Worm (Caenorhabditis elegans) whole organism, L1 larva: ENCODE measurements around the gene ceh-88.
"Not testable (repeated sequence)": the region's sequence is repeated elsewhere in the genome, so short reads cannot be mapped to it uniquely, and the experiment has no call there.

Source experiments
- C04F5.9 ChIP-seq: sonication (generic microtip); optimal IDR thresholded peaks from 2 replicates; lab custom pipeline; 2016; ENCODE audit warnings: missing genetic modification characterization, missing compliant biosample characterization
- C16A3.4 ChIP-seq: fragments of 150-350 bp; optimal IDR thresholded peaks from 2 replicates; lab custom pipeline; 2014; ENCODE audit warnings: missing biosample characterization, missing genetic modification characterization
- F16B12.6 ChIP-seq: fragments of 150-350 bp; optimal IDR thresholded peaks from 2 replicates; lab custom pipeline; 2014; ENCODE audit warnings: missing biosample characterization, missing genetic modification characterization
- aha-1 ChIP-seq: fragments of 150-350 bp; optimal IDR thresholded peaks from 2 replicates; lab custom pipeline; 2014; ENCODE audit warnings: missing biosample characterization, missing genetic modification characterization
- alr-1 ChIP-seq: fragments of 200-800 bp; sonication (Bioruptor generic); optimal IDR thresholded peaks from 2 replicates; lab custom pipeline; 2018; ENCODE audit warnings: borderline replicate concordance, mild to moderate bottlenecking, missing genetic modification characterization, missing compliant biosample characterization
- aly-2 ChIP-seq: fragments of 150-350 bp; optimal IDR thresholded peaks from 2 replicates; lab custom pipeline; 2014; ENCODE audit warnings: missing biosample characterization, missing genetic modification characterization
- ceh-82 ChIP-seq, 3 experiments: fragments of 150-350 bp in 1 of 3; sonication (generic microtip) in 2 of 3; optimal IDR thresholded peaks; 2 replicates each; lab custom pipeline; 2014 to 2017; ENCODE audit warnings: missing biosample characterization in 3 of 3, missing genetic modification characterization in 3 of 3
- ceh-88 ChIP-seq: fragments of 200-800 bp; sonication (Bioruptor generic); IDR thresholded peaks from 2 replicates; pipeline ENCODE4 v1.3.6; 2022; ENCODE audit warnings: missing genetic modification characterization, missing compliant biosample characterization
- ces-1 ChIP-seq: fragments of 150-350 bp; optimal IDR thresholded peaks from 2 replicates; lab custom pipeline; 2014; ENCODE audit warnings: missing biosample characterization, missing genetic modification reagents, missing genetic modification characterization
- dsc-1 ChIP-seq: sonication (generic microtip); optimal IDR thresholded peaks from 2 replicates; lab custom pipeline; 2016; ENCODE audit warnings: mild to moderate bottlenecking, missing genetic modification characterization, missing compliant biosample characterization
- efl-1 ChIP-seq, 4 experiments: fragments of 150-350 bp; optimal IDR thresholded peaks in 3 of 4; peaks in 1 of 4; 1 replicate in 1 of 4; 2 replicates in 3 of 4; lab custom pipeline; 2014; ENCODE audit warnings: missing biosample characterization in 2 of 4, missing genetic modification characterization in 2 of 4, missing genetic modification reagents in 2 of 4
- efl-3 ChIP-seq: fragments of 200-800 bp; sonication (Bioruptor generic); optimal IDR thresholded peaks from 2 replicates; lab custom pipeline; 2018; ENCODE audit warnings: mild to moderate bottlenecking, missing genetic modification characterization, missing compliant biosample characterization
- fkh-8 ChIP-seq: sonication (generic microtip); optimal IDR thresholded peaks from 2 replicates; lab custom pipeline; 2016; ENCODE audit warnings: mild to moderate bottlenecking, missing genetic modification characterization, missing compliant biosample characterization
- hlh-17 ChIP-seq: fragments of 200-800 bp; sonication (Bioruptor generic); optimal IDR thresholded peaks from 2 replicates; lab custom pipeline; 2018; ENCODE audit warnings: missing genetic modification characterization, mild to moderate bottlenecking, missing compliant biosample characterization, moderate library complexity, borderline replicate concordance
- lin-14 ChIP-seq: fragments of 200-800 bp; sonication (Bioruptor generic); optimal IDR thresholded peaks from 2 replicates; lab custom pipeline; 2018; ENCODE audit warnings: mild to moderate bottlenecking, missing genetic modification characterization, moderate library complexity, missing compliant biosample characterization
- lin-35 ChIP-seq, 2 experiments: fragments of 150-350 bp; optimal IDR thresholded peaks; 2 replicates each; lab custom pipeline; 2014; ENCODE audit warnings: missing biosample characterization in 2 of 2, missing genetic modification characterization in 2 of 2, missing genetic modification reagents in 2 of 2
- lir-3 ChIP-seq: sonication (generic microtip); optimal IDR thresholded peaks from 2 replicates; lab custom pipeline; 2016; ENCODE audit warnings: mild to moderate bottlenecking, missing genetic modification characterization, moderate library complexity, missing compliant biosample characterization; ENCODE audit not compliant: poor library complexity
- mab-9 ChIP-seq: fragments of 200-800 bp; sonication (Bioruptor generic); IDR thresholded peaks from 2 replicates; pipeline ENCODE4 v1.3.6; 2022; ENCODE audit warnings: missing genetic modification reagents, missing genetic modification characterization, missing compliant biosample characterization
- mef-2 ChIP-seq: fragments of 150-350 bp; optimal IDR thresholded peaks from 2 replicates; lab custom pipeline; 2014; ENCODE audit warnings: missing biosample characterization, missing genetic modification characterization
- mep-1 ChIP-seq: fragments of 150-350 bp; optimal IDR thresholded peaks from 2 replicates; lab custom pipeline; 2014; ENCODE audit warnings: missing biosample characterization, missing genetic modification characterization
- nhr-11 ChIP-seq: fragments of 150-350 bp; optimal IDR thresholded peaks from 2 replicates; lab custom pipeline; 2014; ENCODE audit warnings: missing biosample characterization, missing genetic modification characterization
- nhr-12 ChIP-seq: sonication (generic microtip); optimal IDR thresholded peaks from 2 replicates; lab custom pipeline; 2017; ENCODE audit warnings: missing biosample characterization, missing genetic modification characterization
- nhr-19 ChIP-seq: fragments of 200-800 bp; sonication (Bioruptor generic); conservative IDR thresholded peaks from 2 replicates; pipeline ENCODE4 v1.3.6; 2022; ENCODE audit warnings: missing genetic modification characterization, missing compliant biosample characterization
- nhr-237 ChIP-seq: fragments of 150-350 bp; optimal IDR thresholded peaks from 2 replicates; lab custom pipeline; 2014; ENCODE audit warnings: missing biosample characterization, missing genetic modification characterization
- nhr-71 ChIP-seq: sonication (generic microtip); optimal IDR thresholded peaks from 2 replicates; lab custom pipeline; 2016; ENCODE audit warnings: mild to moderate bottlenecking, missing genetic modification characterization, moderate library complexity, missing compliant biosample characterization
- nhr-76 ChIP-seq: sonication (generic microtip); optimal IDR thresholded peaks from 2 replicates; lab custom pipeline; 2017; ENCODE audit warnings: missing biosample characterization, missing genetic modification characterization
- nhr-77 ChIP-seq: fragments of 150-350 bp; optimal IDR thresholded peaks from 2 replicates; lab custom pipeline; 2014; ENCODE audit warnings: missing biosample characterization, missing genetic modification characterization
- nhr-84 ChIP-seq: sonication (generic microtip); optimal IDR thresholded peaks from 2 replicates; lab custom pipeline; 2017; ENCODE audit warnings: missing biosample characterization, missing genetic modification characterization
- pag-3 ChIP-seq: sonication (generic microtip); optimal IDR thresholded peaks from 2 replicates; lab custom pipeline; 2017; ENCODE audit warnings: missing genetic modification characterization, mild to moderate bottlenecking, missing compliant biosample characterization, antibody characterized with exemption, borderline replicate concordance; ENCODE audit not compliant: insufficient read depth
- pqm-1 ChIP-seq: sonication (generic microtip); optimal IDR thresholded peaks from 3 replicates; lab custom pipeline; 2017; ENCODE audit warnings: missing biosample characterization, missing genetic modification characterization
- snpc-4 ChIP-seq: fragments of 150-350 bp; optimal IDR thresholded peaks from 2 replicates; lab custom pipeline; 2014; ENCODE audit warnings: missing biosample characterization, missing genetic modification characterization
- snu-23 ChIP-seq: sonication (generic microtip); optimal IDR thresholded peaks from 2 replicates; lab custom pipeline; 2016; ENCODE audit warnings: missing genetic modification characterization, missing compliant biosample characterization
- sox-4 ChIP-seq: sonication (generic microtip); optimal IDR thresholded peaks from 2 replicates; lab custom pipeline; 2016; ENCODE audit warnings: missing genetic modification characterization, missing compliant biosample characterization
- tbx-2 ChIP-seq: sonication (generic microtip); optimal IDR thresholded peaks from 2 replicates; lab custom pipeline; 2016; ENCODE audit warnings: missing genetic modification characterization, missing compliant biosample characterization
- unc-30 ChIP-seq: sonication (generic microtip); optimal IDR thresholded peaks from 2 replicates; lab custom pipeline; 2017; ENCODE audit warnings: missing biosample characterization, missing genetic modification characterization
- unc-62 ChIP-seq: fragments of 150-350 bp; optimal IDR thresholded peaks from 2 replicates; lab custom pipeline; 2014; ENCODE audit warnings: missing biosample characterization, missing genetic modification reagents, missing genetic modification characterization
- unc-86 ChIP-seq: sonication (generic microtip); optimal IDR thresholded peaks from 2 replicates; lab custom pipeline; 2016; ENCODE audit warnings: missing genetic modification characterization, missing compliant biosample characterization
- xbp-1 ChIP-seq: sonication (generic microtip); optimal IDR thresholded peaks from 2 replicates; lab custom pipeline; 2016; ENCODE audit warnings: missing genetic modification characterization, missing compliant biosample characterization
- zag-1 ChIP-seq: fragments of 150-350 bp; optimal IDR thresholded peaks from 2 replicates; lab custom pipeline; 2014; ENCODE audit warnings: missing biosample characterization, missing genetic modification characterization
- ztf-11 ChIP-seq, 2 experiments: sonication (generic microtip); optimal IDR thresholded peaks; 2 replicates each; lab custom pipeline; 2016 to 2017; ENCODE audit warnings: missing genetic modification characterization in 2 of 2, missing biosample characterization in 1 of 2, missing compliant biosample characterization in 1 of 2
- ztf-4 ChIP-seq: fragments of 150-350 bp; optimal IDR thresholded peaks from 2 replicates; lab custom pipeline; 2014; ENCODE audit warnings: missing biosample characterization, missing genetic modification characterization

ceh-88 gene

DNA sequence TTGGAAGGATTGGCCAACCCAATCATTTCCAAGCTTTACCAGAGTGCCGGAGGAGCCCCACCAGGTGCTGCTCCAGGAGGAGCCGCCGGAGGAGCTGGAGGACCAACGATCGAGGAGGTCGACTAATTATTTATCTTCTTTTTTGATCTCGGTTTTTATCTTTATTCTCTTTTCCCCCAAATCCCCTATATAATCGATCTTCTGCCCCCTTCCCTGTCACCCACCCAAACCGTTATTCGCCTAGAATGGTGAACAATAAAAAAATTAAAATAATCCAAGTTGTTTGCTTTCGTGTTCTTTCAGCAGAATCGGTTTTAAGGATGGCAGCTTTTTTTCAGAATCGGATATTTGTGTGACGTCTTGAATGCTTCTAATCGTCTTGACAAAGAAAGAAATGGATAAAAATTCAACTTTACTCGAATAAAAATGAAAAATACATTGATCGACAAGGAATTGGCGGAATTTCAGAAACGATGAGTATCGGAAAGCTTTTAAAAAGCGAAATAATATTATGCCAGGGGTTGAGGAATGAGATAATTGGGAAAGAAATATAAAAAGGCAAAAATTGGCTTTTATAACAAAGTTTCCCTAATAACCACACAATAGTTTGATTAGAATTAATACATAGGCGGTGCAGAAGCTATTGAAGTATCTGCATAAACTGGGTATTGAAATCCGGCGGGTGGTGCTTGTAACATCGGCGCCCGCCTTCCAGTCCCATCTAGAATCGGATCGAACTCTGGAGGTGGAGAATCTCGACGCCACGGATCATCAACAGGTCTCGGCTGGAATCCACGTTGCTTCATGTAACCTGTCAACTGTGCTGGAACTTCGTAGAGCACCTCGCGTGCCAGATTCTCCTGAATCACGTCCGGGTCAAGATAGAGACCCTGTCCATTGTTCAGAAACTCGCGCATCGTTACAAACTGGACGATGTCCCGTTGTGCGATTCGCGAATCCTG lies 47.6 kb upstream of the ceh-88 start (continued):
- TF ChIP-seq ces-1 (GFP tag; lab: Kevin White, UChicago) (no peak), pag-3 (tag; lab: Kevin White, UChicago) (peak; percentile 25), nhr-19 (GFP tag; lab: Robert Waterston, UW) (peak; percentile 61), nhr-84 (no peak), ztf-11 (tag; optimal IDR thresholded peaks at IDR 0.05; lab: Kevin White, UChicago) (no peak), ceh-82 (tag; optimal IDR thresholded peaks at IDR 0.05; lab: Kevin White, UChicago) (no peak), unc-62 (no peak), nhr-11 (tag; lab: Kevin White, UChicago) (no peak), nhr-76 (tag; lab: Kevin White, UChicago) (no peak), ztf-4 (tag; lab: Kevin White, UChicago) (peak; percentile 58), unc-30 (tag; lab: Kevin White, UChicago) (peak; percentile 61), lin-14 (GFP tag; lab: Kevin White, UChicago) (peak; percentile 40), aha-1 (tag; lab: Kevin White, UChicago) (peak; percentile 29), nhr-71 (tag; lab: Kevin White, UChicago) (peak; percentile 82), xbp-1 (tag; lab: Kevin White, UChicago) (peak; percentile 57)

DNA sequence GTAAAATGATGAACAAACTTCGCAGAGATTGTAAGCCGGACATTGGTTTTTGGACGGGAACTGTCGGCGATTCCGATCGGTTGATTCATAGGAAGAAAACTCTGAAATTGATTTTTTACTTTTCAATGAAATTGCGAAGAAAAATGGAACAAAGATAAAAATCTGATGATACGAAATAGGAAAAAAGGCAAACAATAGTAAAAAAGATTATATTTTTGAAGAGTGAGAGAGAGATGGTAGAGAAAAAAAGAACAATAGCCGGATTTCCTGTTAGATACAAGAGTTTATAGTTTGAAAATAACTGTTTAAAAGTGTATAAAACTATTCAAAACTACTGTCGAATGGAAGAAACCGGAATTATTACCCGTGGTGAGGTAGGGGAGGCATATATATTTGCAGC lies 44.9 kb upstream of the ceh-88 start, which contains the start of gene nra-1:
TSS of gene nra-1 (minus strand) at position 101 of the 400 bp plus-strand sequence.
- TF ChIP-seq C04F5.9 (tag; lab: Kevin White, UChicago), result no peak
- no peak for TF ChIP-seq mep-1 (tag; lab: Kevin White, UChicago)
- TF ChIP-seq tbx-2 (tag; lab: Kevin White, UChicago), result no peak
- no peak for TF ChIP-seq lir-3
- no peak for TF ChIP-seq sox-4 (tag; lab: Kevin White, UChicago)
- no peak for TF ChIP-seq nhr-19 (GFP tag; lab: Robert Waterston, UW)

DNA sequence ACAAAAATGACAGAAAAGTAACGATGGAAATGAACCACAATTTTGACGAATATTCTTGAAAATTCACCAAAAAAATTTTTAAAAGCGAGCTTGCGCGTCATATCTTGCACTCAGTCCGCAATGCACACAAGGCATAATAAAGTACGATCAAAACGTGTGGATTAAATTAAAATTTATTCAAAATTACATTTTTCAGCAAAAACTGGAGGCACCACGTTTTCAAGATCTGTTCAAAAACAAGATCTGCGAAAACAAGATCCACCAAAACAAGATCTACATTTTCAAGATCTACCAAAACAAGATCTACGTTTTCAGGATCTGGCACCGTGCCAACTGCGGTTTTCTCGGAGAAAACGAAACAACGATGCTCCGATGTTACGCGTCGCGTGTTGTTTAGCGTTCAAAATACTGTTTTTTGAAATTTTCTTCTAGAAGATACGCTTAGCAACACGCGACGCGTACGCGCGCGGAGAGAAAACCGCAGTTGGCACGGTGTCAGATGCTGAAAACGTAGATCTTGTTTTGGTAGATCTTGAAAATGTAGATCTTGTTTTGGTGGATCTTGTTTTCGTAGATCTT lies 44.4 kb upstream of the ceh-88 start:
- TF ChIP-seq F16B12.6 (tag; lab: Kevin White, UChicago) (peak; percentile 3), efl-1 (optimal IDR thresholded peaks at IDR 0.05; lab: Kevin White, UChicago) (peak in 1 of 2 experiments; percentile 23)
- TF ChIP-seq efl-1 (GFP tag; optimal IDR thresholded peaks at IDR 0.05 in 1 of 2; lab: Kevin White, UChicago), result not testable (repeated sequence)

DNA sequence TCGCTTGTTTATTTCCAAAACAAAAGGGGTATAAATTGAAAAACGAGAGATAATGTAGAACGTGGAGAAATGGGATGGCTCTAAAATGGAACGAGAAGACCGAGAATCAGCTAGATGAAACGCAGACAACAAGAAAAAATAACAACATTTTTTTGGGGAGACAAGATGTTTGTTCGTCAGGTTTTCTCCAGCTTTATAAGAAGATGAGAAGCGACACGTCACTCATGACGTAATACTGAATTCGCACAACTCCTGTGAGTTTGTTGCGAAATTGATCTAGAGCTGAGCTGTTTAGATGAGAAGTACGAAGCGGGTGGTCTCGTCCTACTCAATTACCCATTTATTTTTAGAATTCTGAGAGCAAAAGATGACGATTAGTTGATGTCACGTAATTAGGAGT lies 43.7 kb upstream of the ceh-88 start:
- peak; percentile 76 for TF ChIP-seq lin-14 (GFP tag; lab: Kevin White, UChicago)
- TF ChIP-seq alr-1 (tag; lab: Kevin White, UChicago), result no peak
- peak; percentile 53 for TF ChIP-seq xbp-1 (tag; lab: Kevin White, UChicago)
- TF ChIP-seq mef-2, result peak; percentile 63
- TF ChIP-seq ceh-88 (GFP tag; lab: Robert Waterston, UW), result no peak
- TF ChIP-seq aly-2 (tag; lab: Kevin White, UChicago), result no peak
- TF ChIP-seq tbx-2 (tag; lab: Kevin White, UChicago), result peak; percentile 29
- TF ChIP-seq snpc-4, result no peak
- no peak for TF ChIP-seq C16A3.4 (tag; lab: Kevin White, UChicago)
- peak in 1 of 2 experiments; percentile 4 for TF ChIP-seq lin-35 (GFP tag; optimal IDR thresholded peaks at IDR 0.05; lab: Kevin White, UChicago)
- peak in 1 of 2 experiments; percentile 1 for TF ChIP-seq efl-1 (optimal IDR thresholded peaks at IDR 0.05; lab: Kevin White, UChicago)
- TF ChIP-seq efl-1 (GFP tag; optimal IDR thresholded peaks at IDR 0.05 in 1 of 2; lab: Kevin White, UChicago), result no peak
- no peak for TF ChIP-seq mab-9 (GFP tag; lab: Robert Waterston, UW)
- no peak for TF ChIP-seq nhr-77 (tag; lab: Kevin White, UChicago)
- TF ChIP-seq pag-3 (tag; lab: Kevin White, UChicago), result no peak
- TF ChIP-seq fkh-8 (tag; lab: Kevin White, UChicago), result peak; percentile 40
- TF ChIP-seq snu-23 (GFP tag; lab: Kevin White, UChicago), result peak; percentile 11
- TF ChIP-seq ztf-11 (tag; optimal IDR thresholded peaks at IDR 0.05; lab: Kevin White, UChicago), result no peak
- peak; percentile 41 for TF ChIP-seq unc-86 (tag; lab: Kevin White, UChicago)
- TF ChIP-seq hlh-17 (GFP tag; lab: Kevin White, UChicago), result no peak
- peak in 2 of 3 experiments; percentile 5 to 37 for TF ChIP-seq ceh-82 (tag; optimal IDR thresholded peaks at IDR 0.05; lab: Kevin White, UChicago)
- TF ChIP-seq dsc-1 (tag; lab: Kevin White, UChicago), result peak; percentile 9
- TF ChIP-seq nhr-12, result no peak
- no peak for TF ChIP-seq nhr-237 (tag; lab: Kevin White, UChicago)
- TF ChIP-seq mep-1 (tag; lab: Kevin White, UChicago), result no peak
- no peak for TF ChIP-seq lir-3
- no peak for TF ChIP-seq efl-3
- no peak for TF ChIP-seq pqm-1 (tag; lab: Kevin White, UChicago)
- TF ChIP-seq zag-1 (tag; lab: Kevin White, UChicago), result no peak
